Worm (Caenorhabditis elegans): ENCODE data around the gene Y66D12A.3.

ce11 chrIII:11567837-11568236 is 21.2 kb upstream of the Y66D12A.3 start, which contains the start of gene psme-3:
- no peak for TF ChIP-seq W03F9.2 (tag; optimal IDR thresholded peaks at IDR 0.05)
- TF ChIP-seq him-1 (tag; optimal IDR thresholded peaks at IDR 0.05), result no peak
- no peak for TF ChIP-seq dao-5 (tag; optimal IDR thresholded peaks at IDR 0.05)

Measured in whole organism, L4/young adult.